Fruit fly (Drosophila melanogaster) whole organism, embryonic: ENCODE results near the gene CG5808.
A peak's percentile ranks its signal among the peaks of the same experiment; 100 is the strongest.

Experiments
- Ada2b ChIP-seq: fragments of 200-800 bp; sonication (Bioruptor generic); IDR thresholded peaks from 2 replicates; pipeline ENCODE4 v1.3.6; 2022; ENCODE audit warnings: missing biosample characterization, missing genetic modification characterization
- CG10267 ChIP-seq: fragments of 200-800 bp; sonication (Bioruptor generic); optimal IDR thresholded peaks from 2 replicates; lab custom pipeline; 2018; ENCODE audit warnings: missing biosample characterization, mild to moderate bottlenecking, missing genetic modification characterization, moderate library complexity
- CG10274 ChIP-seq: fragments of 200-800 bp; sonication (Bioruptor generic); optimal IDR thresholded peaks from 3 replicates; lab custom pipeline; 2017; ENCODE audit warnings: missing biosample characterization, mild to moderate bottlenecking, missing genetic modification characterization
- CG10366 ChIP-seq: fragments of 200-800 bp; sonication (Bioruptor generic); IDR thresholded peaks from 2 replicates; pipeline ENCODE4 v1.3.6; 2022; ENCODE audit warnings: missing biosample characterization, missing genetic modification characterization
- CG10959 ChIP-seq: fragments of 200-800 bp; sonication (Bioruptor generic); IDR thresholded peaks from 2 replicates; pipeline ENCODE4 v1.3.6; 2022; ENCODE audit warnings: missing biosample characterization, missing genetic modification characterization
- CG11695 ChIP-seq: fragments of 200-800 bp; sonication (Bioruptor generic); IDR thresholded peaks from 3 replicates; pipeline ENCODE4 v1.3.6; 2022; ENCODE audit warnings: missing biosample characterization, missing genetic modification characterization
- CG14441 ChIP-seq: fragments of 200-800 bp; sonication (Bioruptor generic); IDR thresholded peaks from 2 replicates; pipeline ENCODE4 v1.3.6; 2022; ENCODE audit warnings: missing biosample characterization, missing genetic modification characterization
- CG15269 ChIP-seq: fragments of 200-800 bp; sonication (Bioruptor generic); optimal IDR thresholded peaks from 2 replicates; lab custom pipeline; 2018; ENCODE audit warnings: missing biosample characterization, mild to moderate bottlenecking, missing genetic modification characterization, moderate library complexity
- CG1529 ChIP-seq: fragments of 200-800 bp; sonication (Bioruptor generic); optimal IDR thresholded peaks from 3 replicates; lab custom pipeline; 2018; ENCODE audit warnings: missing biosample characterization, missing genetic modification characterization
- CG15514 ChIP-seq: fragments of 200-800 bp; sonication (Bioruptor generic); optimal IDR thresholded peaks from 3 replicates; lab custom pipeline; 2017; ENCODE audit warnings: missing biosample characterization, missing genetic modification characterization, mild to moderate bottlenecking, moderate library complexity, missing genetic modification reagents
- CG17568 ChIP-seq: fragments of 200-800 bp; sonication (Bioruptor generic); optimal IDR thresholded peaks from 2 replicates; lab custom pipeline; 2018; ENCODE audit warnings: missing biosample characterization, mild to moderate bottlenecking, missing genetic modification characterization, moderate library complexity
- CG17802 ChIP-seq: fragments of 200-800 bp; sonication (Bioruptor generic); optimal IDR thresholded peaks from 2 replicates; lab custom pipeline; 2018; ENCODE audit warnings: missing biosample characterization, mild to moderate bottlenecking, missing genetic modification characterization, moderate library complexity
- CG18476 ChIP-seq: fragments of 200-800 bp; sonication (Bioruptor generic); optimal IDR thresholded peaks from 2 replicates; lab custom pipeline; 2016; ENCODE audit warnings: missing biosample characterization, mild to moderate bottlenecking, missing genetic modification characterization
- CG18599 ChIP-seq: fragments of 200-800 bp; sonication (Bioruptor generic); optimal IDR thresholded peaks from 3 replicates; lab custom pipeline; 2017; ENCODE audit warnings: missing biosample characterization, missing genetic modification characterization, mild to moderate bottlenecking, moderate library complexity, missing genetic modification reagents
- CG2202 ChIP-seq: fragments of 200-800 bp; sonication (Bioruptor generic); optimal IDR thresholded peaks from 2 replicates; lab custom pipeline; 2018; ENCODE audit warnings: missing biosample characterization, mild to moderate bottlenecking, missing genetic modification characterization
- CG30020 ChIP-seq: fragments of 200-800 bp; optimal IDR thresholded peaks from 2 replicates; lab custom pipeline; 2019; ENCODE audit warnings: missing biosample characterization, mild to moderate bottlenecking, missing genetic modification characterization, moderate library complexity
- CG31388 ChIP-seq: fragments of 200-800 bp; sonication (Bioruptor generic); optimal IDR thresholded peaks from 2 replicates; lab custom pipeline; 2016; ENCODE audit warnings: missing biosample characterization, missing genetic modification characterization
- CG3407 ChIP-seq: fragments of 200-800 bp; sonication (Bioruptor generic); optimal IDR thresholded peaks from 2 replicates; lab custom pipeline; 2018; ENCODE audit warnings: missing biosample characterization, mild to moderate bottlenecking, missing genetic modification characterization
- CG4360 ChIP-seq: fragments of 200-800 bp; sonication (Bioruptor generic); IDR thresholded peaks from 2 replicates; pipeline ENCODE4 v1.3.6; 2022; ENCODE audit warnings: missing biosample characterization, missing genetic modification characterization
- CG4424 ChIP-seq: fragments of 200-800 bp; sonication (Bioruptor generic); optimal IDR thresholded peaks from 3 replicates; lab custom pipeline; 2016; ENCODE audit warnings: missing biosample characterization, missing genetic modification characterization
- CG6254 ChIP-seq: fragments of 200-800 bp; sonication (Bioruptor generic); optimal IDR thresholded peaks from 3 replicates; lab custom pipeline; 2017; ENCODE audit warnings: mild to moderate bottlenecking, missing biosample characterization, missing genetic modification reagents, missing genetic modification characterization
- CG6854 ChIP-seq: fragments of 200-800 bp; sonication (Bioruptor generic); optimal IDR thresholded peaks from 3 replicates; lab custom pipeline; 2017; ENCODE audit warnings: missing biosample characterization, mild to moderate bottlenecking, missing genetic modification characterization
- CG7271 ChIP-seq: fragments of 200-800 bp; sonication (Bioruptor generic); optimal IDR thresholded peaks from 2 replicates; lab custom pipeline; 2018; ENCODE audit warnings: missing biosample characterization, mild to moderate bottlenecking, missing genetic modification characterization, moderate library complexity
- CG7372 ChIP-seq: fragments of 200-800 bp; sonication (Bioruptor generic); IDR thresholded peaks from 2 replicates; pipeline ENCODE4 v1.3.6; 2022; ENCODE audit warnings: missing biosample characterization, missing genetic modification characterization
- CG7963 ChIP-seq: fragments of 200-800 bp; sonication (Bioruptor generic); IDR thresholded peaks from 3 replicates; pipeline ENCODE4 v1.3.6; 2022; ENCODE audit warnings: missing biosample characterization, missing genetic modification characterization; ENCODE audit not compliant: partially characterized antibody
- CG8359 ChIP-seq: fragments of 200-800 bp; sonication (Bioruptor generic); optimal IDR thresholded peaks from 2 replicates; lab custom pipeline; 2017; ENCODE audit warnings: missing biosample characterization, mild to moderate bottlenecking, missing genetic modification characterization, borderline replicate concordance
- CG8478 ChIP-seq: fragments of >200 bp; optimal IDR thresholded peaks from 2 replicates; lab custom pipeline; 2018
- Dref ChIP-seq: fragments of 200-800 bp; sonication (Bioruptor generic); IDR thresholded peaks from 2 replicates; pipeline ENCODE4 v1.3.6; 2022; ENCODE audit warnings: missing biosample characterization, missing genetic modification characterization
- E2f1 ChIP-seq: fragments of 200-800 bp; sonication (Bioruptor generic); IDR thresholded peaks from 2 replicates; pipeline ENCODE4 v1.3.6; 2022; ENCODE audit warnings: missing biosample characterization, missing genetic modification characterization
- H2.0 ChIP-seq: fragments of 200-800 bp; sonication (Bioruptor generic); IDR thresholded peaks from 2 replicates; pipeline ENCODE4 v1.3.6; 2022; ENCODE audit warnings: missing biosample characterization, missing genetic modification characterization
- HLH4C ChIP-seq: fragments of 200-800 bp; sonication (Bioruptor generic); IDR thresholded peaks from 3 replicates; pipeline ENCODE4 v1.3.6; 2022; ENCODE audit warnings: missing biosample characterization, missing genetic modification characterization; ENCODE audit not compliant: partially characterized antibody
- Hmr ChIP-seq: fragments of 200-800 bp; sonication (Bioruptor generic); optimal IDR thresholded peaks from 3 replicates; lab custom pipeline; 2017; ENCODE audit warnings: mild to moderate bottlenecking, missing biosample characterization, missing genetic modification reagents, missing genetic modification characterization
- MESR4 ChIP-seq: fragments of 200-800 bp; sonication (Bioruptor generic); optimal IDR thresholded peaks from 2 replicates; lab custom pipeline; 2018; ENCODE audit warnings: missing biosample characterization, mild to moderate bottlenecking, missing genetic modification characterization, moderate library complexity
- Med ChIP-seq: fragments of 200-800 bp; sonication (Bioruptor generic); peaks from one replicate; lab custom pipeline; 2016; ENCODE audit warnings: missing biosample characterization, missing genetic modification characterization, mild to moderate bottlenecking, inconsistent platforms, moderate library complexity
- Rfx ChIP-seq: fragments of 200-800 bp; sonication (Bioruptor generic); IDR thresholded peaks from 2 replicates; pipeline ENCODE4 v1.3.6; 2022; ENCODE audit warnings: missing biosample characterization, missing genetic modification characterization
- Tbp ChIP-seq: fragments of >200 bp; optimal IDR thresholded peaks from 2 replicates; lab custom pipeline; 2018; ENCODE audit warnings: missing biosample characterization, missing genetic modification characterization
- Xrp1 ChIP-seq: fragments of 200-800 bp; sonication (Bioruptor generic); IDR thresholded peaks from 2 replicates; pipeline ENCODE4 v1.3.6; 2022; ENCODE audit warnings: missing biosample characterization, missing genetic modification characterization
- al ChIP-seq: fragments of 200-800 bp; sonication (Bioruptor generic); IDR thresholded peaks from 2 replicates; pipeline ENCODE4 v1.3.6; 2022; ENCODE audit warnings: missing biosample characterization, missing genetic modification characterization
- bcd ChIP-seq: fragments of 200-800 bp; sonication (Bioruptor generic); optimal IDR thresholded peaks from 2 replicates; lab custom pipeline; 2017; ENCODE audit warnings: missing biosample characterization, mild to moderate bottlenecking, missing genetic modification characterization
- cwo ChIP-seq: fragments of 200-800 bp; sonication (Bioruptor generic); optimal IDR thresholded peaks from 3 replicates; lab custom pipeline; 2017; ENCODE audit warnings: missing biosample characterization, missing genetic modification characterization, mild to moderate bottlenecking, moderate library complexity, missing genetic modification reagents
- ftz-f1 ChIP-seq: fragments of 200-800 bp; sonication (Bioruptor generic); optimal IDR thresholded peaks from 2 replicates; lab custom pipeline; 2016; ENCODE audit warnings: missing biosample characterization, missing genetic modification characterization
- grau ChIP-seq: fragments of 200-800 bp; optimal IDR thresholded peaks from 3 replicates; lab custom pipeline; 2019; ENCODE audit warnings: missing biosample characterization, mild to moderate bottlenecking, missing genetic modification characterization, moderate library complexity
- gro ChIP-seq: fragments of 200-800 bp; sonication (Bioruptor generic); optimal IDR thresholded peaks from 2 replicates; lab custom pipeline; 2016; ENCODE audit warnings: missing biosample characterization, missing genetic modification characterization
- h ChIP-seq: fragments of >200 bp; optimal IDR thresholded peaks from 2 replicates; lab custom pipeline; 2017
- lola ChIP-seq, 3 experiments: fragments of >200 bp in 2 of 3; fragments of 200-800 bp in 1 of 3; sonication (Bioruptor generic) in 1 of 3; optimal IDR thresholded peaks; 2 replicates each; lab custom pipeline; 2017 to 2019; ENCODE audit warnings: missing biosample characterization in 3 of 3, missing genetic modification characterization in 3 of 3, mild to moderate bottlenecking in 1 of 3, moderate library complexity in 1 of 3
- salm ChIP-seq: fragments of 200-800 bp; sonication (Bioruptor generic); optimal IDR thresholded peaks from 2 replicates; lab custom pipeline; 2018; ENCODE audit warnings: missing biosample characterization, mild to moderate bottlenecking, missing genetic modification characterization
- seq ChIP-seq: fragments of 200-800 bp; sonication (Bioruptor generic); IDR thresholded peaks from 2 replicates; pipeline ENCODE4 v1.3.6; 2022; ENCODE audit warnings: missing biosample characterization, missing genetic modification characterization
- sim ChIP-seq: fragments of 200-800 bp; sonication (Bioruptor generic); IDR thresholded peaks from 2 replicates; pipeline ENCODE4 v1.3.6; 2022; ENCODE audit warnings: missing biosample characterization, missing genetic modification characterization
- so ChIP-seq: fragments of 200-800 bp; sonication (Bioruptor generic); IDR thresholded peaks from 3 replicates; pipeline ENCODE4 v1.3.6; 2022; ENCODE audit warnings: missing biosample characterization, missing genetic modification characterization

Gene CG5808

dm6 chr3R:24768538-24769401 lies 48.0 kb downstream of the CG5808 start, which contains the start of gene CG13631 (continued):
- TF ChIP-seq CG17568 (GFP tag; lab: Kevin White, UChicago) (peak; percentile 82), gro (GFP tag; lab: Kevin White, UChicago) (no peak), Dref (GFP tag; lab: Robert Waterston, UW) (no peak), CG6854 (peak; percentile 67), CG4360 (peak; percentile 55), al (0 out of 2 replicates have a peak, but pooled peaks have one; percentile 16), Rfx (peak; percentile 58), CG4424 (GFP tag; lab: Kevin White, UChicago) (peak; percentile 98), CG11695 (GFP tag; lab: Robert Waterston, UW) (peak; percentile 89), seq (GFP tag; lab: Robert Waterston, UW) (peak; percentile 87), CG10274 (GFP tag; lab: Kevin White, UChicago) (peak; percentile 74), CG8478 (no peak), h (lab: Kevin White, UChicago) (no peak), CG10366 (peak; percentile 92), CG7372 (GFP tag; lab: Robert Waterston, UW) (peak; percentile 83), Xrp1 (peak; percentile 96), CG17802 (tag; lab: Kevin White, UChicago) (peak; percentile 87), CG30020 (tag; lab: Kevin White, UChicago) (peak; percentile 78), CG31388 (GFP tag; lab: Kevin White, UChicago) (peak; percentile 90), cwo (peak; percentile 73), bcd (peak; percentile 96), CG3407 (GFP tag; lab: Kevin White, UChicago) (peak; percentile 95), CG18476 (peak; percentile 90), CG18599 (GFP tag; lab: Kevin White, UChicago) (peak; percentile 79), HLH4C (GFP tag; lab: Robert Waterston, UW) (no peak), salm (tag; lab: Kevin White, UChicago) (peak; percentile 90), CG7271 (tag; lab: Kevin White, UChicago) (peak; percentile 44), grau (peak; percentile 92), CG8359 (GFP tag; lab: Kevin White, UChicago) (peak; percentile 91), CG10959 (peak; percentile 83), CG15514 (GFP tag; lab: Kevin White, UChicago) (peak; percentile 45), sim (GFP tag; lab: Robert Waterston, UW) (peak; percentile 67; the same call in 1 of the 2 replicates), Hmr (GFP tag; lab: Kevin White, UChicago) (peak; percentile 62), CG10267 (peak; percentile 90), so (GFP tag; lab: Robert Waterston, UW) (peak; percentile 92), Med (GFP tag; lab: Kevin White, UChicago) (peak; percentile 96), CG15269 (peak; percentile 91), CG7963 (GFP tag; lab: Robert Waterston, UW) (no peak), E2f1 (peak; percentile 91), MESR4 (no peak), H2.0 (peak; percentile 77), CG6254 (GFP tag; lab: Kevin White, UChicago) (peak; percentile 95), CG14441 (GFP tag; lab: Robert Waterston, UW) (peak; percentile 88), CG1529 (GFP tag; lab: Kevin White, UChicago) (peak; percentile 98), lola (GFP tag; optimal IDR thresholded peaks at IDR 0.05; lab: Kevin White, UChicago) (peak in 1 of 3 experiments; percentile 96), Ada2b (GFP tag; lab: Robert Waterston, UW) (peak; percentile 82), CG2202 (tag; lab: Kevin White, UChicago) (peak; percentile 94), Tbp (GFP tag; lab: Kevin White, UChicago) (no peak), ftz-f1 (GFP tag; lab: Kevin White, UChicago) (no peak)
